Fruit fly (Drosophila melanogaster) whole organism, prepupa: ENCODE measurements around the gene CG13833.

Source experiments
- CG10669 ChIP-seq: fragments of 200-800 bp; sonication (Bioruptor generic); optimal IDR thresholded peaks from 3 replicates; lab custom pipeline; 2018; ENCODE audit warnings: missing biosample characterization, mild to moderate bottlenecking, missing genetic modification characterization, moderate library complexity
- CG32006 ChIP-seq: fragments of 200-800 bp; sonication (Bioruptor generic); optimal IDR thresholded peaks from 3 replicates; lab custom pipeline; 2017; ENCODE audit warnings: missing biosample characterization, mild to moderate bottlenecking, missing genetic modification characterization
- CG6276 ChIP-seq: fragments of 200-800 bp; sonication (Bioruptor generic); optimal IDR thresholded peaks from 2 replicates; lab custom pipeline; 2017; ENCODE audit warnings: missing biosample characterization, mild to moderate bottlenecking, missing genetic modification characterization
- CG8319 ChIP-seq: fragments of 200-800 bp; sonication (Bioruptor generic); optimal IDR thresholded peaks from 3 replicates; lab custom pipeline; 2016; ENCODE audit warnings: missing biosample characterization, missing genetic modification characterization
- CG9139 ChIP-seq: fragments of 200-800 bp; sonication (Bioruptor generic); optimal IDR thresholded peaks from 3 replicates; lab custom pipeline; 2017; ENCODE audit warnings: missing biosample characterization, mild to moderate bottlenecking, missing genetic modification characterization
- Gug ChIP-seq: fragments of 200-800 bp; sonication (Bioruptor generic); IDR thresholded peaks from 2 replicates; pipeline ENCODE4 v1.3.6; 2022; ENCODE audit warnings: missing biosample characterization, missing genetic modification characterization
- Hr4 ChIP-seq: fragments of 200-800 bp; sonication (Bioruptor generic); optimal IDR thresholded peaks from 3 replicates; lab custom pipeline; 2016; ENCODE audit warnings: missing biosample characterization, missing genetic modification characterization
- OdsH ChIP-seq: fragments of 200-800 bp; sonication (Bioruptor generic); optimal IDR thresholded peaks from 3 replicates; lab custom pipeline; 2016; ENCODE audit warnings: missing biosample characterization, missing genetic modification characterization
- dsx ChIP-seq: fragments of 200-800 bp; optimal IDR thresholded peaks from 3 replicates; lab custom pipeline; 2019; ENCODE audit warnings: missing biosample characterization, mild to moderate bottlenecking, missing genetic modification characterization, moderate library complexity; ENCODE audit not compliant: poor library complexity, severe bottlenecking
- eg ChIP-seq: fragments of 200-800 bp; sonication (Bioruptor generic); IDR thresholded peaks from 3 replicates; pipeline ENCODE4 v1.3.6; 2022; ENCODE audit warnings: missing biosample characterization, missing genetic modification characterization
- fd85E ChIP-seq: fragments of 200-800 bp; sonication (Bioruptor generic); optimal IDR thresholded peaks from 3 replicates; lab custom pipeline; 2016; ENCODE audit warnings: missing biosample characterization, missing genetic modification characterization
- fkh ChIP-seq: fragments of 200-800 bp; sonication (Bioruptor generic); optimal IDR thresholded peaks from 3 replicates; lab custom pipeline; 2017; ENCODE audit warnings: missing biosample characterization, mild to moderate bottlenecking, missing genetic modification characterization, moderate library complexity
- spab ChIP-seq: fragments of 200-800 bp; sonication (Bioruptor generic); optimal IDR thresholded peaks from 2 replicates; lab custom pipeline; 2017; ENCODE audit warnings: missing biosample characterization, mild to moderate bottlenecking, missing genetic modification characterization, missing genetic modification reagents

DNA sequence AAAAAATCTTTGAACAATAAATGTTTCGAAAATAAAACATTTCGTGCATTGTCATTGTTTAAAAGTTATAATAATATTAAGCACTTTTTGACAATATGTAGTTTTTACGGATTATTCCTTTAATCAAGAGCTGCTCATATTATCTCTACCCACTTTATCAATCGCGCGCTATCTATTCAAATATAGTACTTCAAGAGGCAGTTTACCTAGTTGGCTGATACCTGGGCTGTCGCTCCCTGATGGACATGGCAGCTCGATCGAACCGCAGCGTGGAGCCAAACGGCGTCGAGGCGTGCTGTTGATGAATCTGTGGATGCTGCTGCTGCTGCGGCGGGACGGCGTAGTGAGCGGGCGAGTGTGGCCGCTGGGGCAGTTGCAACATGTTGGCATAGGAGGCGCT is 24.8 kb upstream of the CG13833 start:
- TF ChIP-seq CG32006 (GFP tag; lab: Kevin White, UChicago) (no peak), CG8319 (GFP tag; lab: Kevin White, UChicago) (no peak), spab (GFP tag; lab: Kevin White, UChicago) (no peak), fkh (GFP tag; lab: Kevin White, UChicago) (no peak), Gug (GFP tag; lab: Robert Waterston, UW) (no peak), eg (GFP tag; lab: Robert Waterston, UW) (no peak), OdsH (GFP tag; lab: Kevin White, UChicago) (no peak), CG6276 (GFP tag; lab: Kevin White, UChicago) (no peak), CG9139 (no peak), fd85E (GFP tag; lab: Kevin White, UChicago) (no peak), CG10669 (GFP tag; lab: Kevin White, UChicago) (no peak), dsx (GFP tag; lab: Kevin White, UChicago) (no peak), Hr4 (GFP tag; lab: Kevin White, UChicago) (no peak)
